Worm (Caenorhabditis elegans): ENCODE results near the gene mog-4.

Gene mog-4

DNA sequence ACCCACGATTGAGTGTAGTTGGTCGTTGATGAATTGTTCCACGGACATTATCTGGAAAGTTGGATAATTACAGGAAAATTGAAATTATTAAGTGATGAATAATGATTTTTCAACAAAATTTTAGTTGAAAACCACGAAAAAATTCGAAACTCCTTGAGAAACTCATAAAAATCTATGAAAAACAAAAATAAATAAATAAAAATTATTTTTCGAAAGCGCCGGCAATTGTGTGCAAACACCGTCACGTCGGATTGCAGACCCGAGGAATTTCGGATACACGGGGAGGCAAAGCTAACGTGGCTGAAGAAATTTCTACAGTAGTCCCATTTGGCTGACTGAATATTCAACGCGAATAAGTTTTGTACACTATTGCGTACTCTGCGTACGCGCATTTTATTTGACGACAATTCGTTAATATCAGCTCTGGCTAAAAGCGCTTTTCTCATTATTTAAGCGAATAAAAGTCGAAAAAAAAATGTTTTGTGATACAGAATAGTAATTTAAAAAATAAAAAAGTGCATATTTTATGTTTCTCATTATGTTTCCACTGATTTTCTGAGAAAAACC is at the start of gene mog-4:
Gene mog-4 (minus strand): TSS at position 51 of the 567 bp plus-strand sequence.
- TF ChIP-seq mls-2 (tag; optimal IDR thresholded peaks at IDR 0.05) (peak; percentile 20), sptf-1 (tag; optimal IDR thresholded peaks at IDR 0.05) (peak; percentile 7), ceh-43 (GFP tag; optimal IDR thresholded peaks at IDR 0.05) (peak; percentile 8), drap-1 (GFP tag; optimal IDR thresholded peaks at IDR 0.05) (peak; percentile 21), ces-1 (GFP tag; optimal IDR thresholded peaks at IDR 0.05) (peak; percentile 71), mep-1 (tag; optimal IDR thresholded peaks at IDR 0.05) (peak; percentile 37), cnd-1 (tag; optimal IDR thresholded peaks at IDR 0.05) (peak; percentile 20), lin-13 (tag; optimal IDR thresholded peaks at IDR 0.05) (peak; percentile 46), bed-3 (GFP tag; optimal IDR thresholded peaks at IDR 0.05) (peak; percentile 1), ham-2 (GFP tag; optimal IDR thresholded peaks at IDR 0.05) (peak; percentile 76), lsy-2 (tag; optimal IDR thresholded peaks at IDR 0.05) (peak; percentile 95), nhr-237 (tag; optimal IDR thresholded peaks at IDR 0.05) (peak; percentile 81), unc-120 (tag; optimal IDR thresholded peaks at IDR 0.05; ENCODE audit: poor library complexity, severe bottlenecking) (peak; percentile 25)

DNA sequence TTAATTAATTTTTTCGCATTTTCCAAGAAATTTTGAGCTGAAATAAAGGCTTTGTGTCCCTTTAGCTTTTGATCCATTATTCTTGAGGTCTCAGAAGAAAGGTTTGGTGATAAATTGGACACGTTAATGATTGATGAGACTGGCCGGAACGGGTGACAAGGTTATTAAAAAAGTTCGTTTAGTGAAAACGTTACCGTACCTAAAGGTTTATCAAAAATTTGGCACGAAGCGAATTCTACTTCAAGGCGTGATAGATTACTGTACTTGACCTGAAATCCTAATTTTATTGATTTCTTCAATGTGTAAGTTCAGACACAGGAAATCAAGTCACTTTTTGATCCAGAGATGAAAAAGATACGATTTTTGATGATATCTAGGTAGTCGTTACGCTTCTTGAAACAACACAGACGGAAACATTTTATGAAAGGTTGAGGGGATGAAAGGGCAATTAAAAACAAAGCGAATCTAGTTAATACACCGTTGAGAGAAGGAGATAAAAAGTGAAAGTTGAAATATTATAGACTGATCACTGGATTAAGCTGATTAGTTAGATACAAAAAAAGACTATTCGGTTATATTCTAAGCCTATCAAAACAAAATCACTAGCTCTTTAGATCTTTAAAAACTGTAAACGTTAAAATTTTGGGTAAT is 49.2 kb upstream of the mog-4 start:
- TF ChIP-seq flh-1 (GFP tag; optimal IDR thresholded peaks at IDR 0.05) (no peak), hlh-1 (tag; optimal IDR thresholded peaks at IDR 0.05) (no peak), nhr-12 (tag; optimal IDR thresholded peaks at IDR 0.05) (no peak), ceh-83 (GFP tag; optimal IDR thresholded peaks at IDR 0.05) (no peak), nhr-28 (tag; optimal IDR thresholded peaks at IDR 0.05) (no peak), zip-8 (tag; optimal IDR thresholded peaks at IDR 0.05) (no peak), M03D4.4 (tag; optimal IDR thresholded peaks at IDR 0.05) (no peak), snpc-4 (tag; optimal IDR thresholded peaks at IDR 0.05) (no peak)

DNA sequence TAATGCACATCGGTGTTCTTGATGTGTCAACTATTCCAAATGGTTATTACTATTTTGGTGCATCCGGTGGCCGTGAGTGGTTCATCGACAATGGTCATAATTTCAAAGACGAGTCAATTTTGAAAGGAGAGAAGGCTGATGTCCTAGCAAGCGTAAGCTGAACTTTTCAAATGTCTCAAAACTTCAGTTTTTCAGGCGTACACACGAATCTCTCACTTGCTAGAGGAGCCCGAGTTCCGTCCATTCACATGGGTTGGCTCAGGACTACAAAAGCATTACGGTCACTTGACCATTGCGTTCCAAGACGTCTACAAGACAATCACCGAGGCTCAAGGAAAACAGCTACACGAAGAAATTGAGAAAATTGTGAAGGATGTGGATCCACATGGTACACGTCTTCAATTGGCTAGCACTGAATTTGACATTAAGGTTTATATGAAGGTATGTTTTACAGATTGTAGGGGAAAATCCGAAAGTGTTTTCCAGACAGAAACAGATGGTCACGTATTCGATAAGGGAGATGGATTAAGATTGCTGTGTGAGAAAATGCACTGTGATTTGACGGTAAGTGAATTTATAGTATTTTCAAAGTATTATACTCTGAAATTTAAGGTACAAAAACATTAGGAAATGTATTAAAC is 48.0 kb upstream of the mog-4 start:
- no peak for TF ChIP-seq nhr-28 (tag; optimal IDR thresholded peaks at IDR 0.05)
- no peak for TF ChIP-seq ceh-43 (GFP tag; optimal IDR thresholded peaks at IDR 0.05)
- no peak for TF ChIP-seq M03D4.4 (tag; optimal IDR thresholded peaks at IDR 0.05)
- TF ChIP-seq ham-2 (GFP tag; optimal IDR thresholded peaks at IDR 0.05) = no peak
- no peak for TF ChIP-seq bed-3 (GFP tag; optimal IDR thresholded peaks at IDR 0.05)
- no peak for TF ChIP-seq nhr-12 (tag; optimal IDR thresholded peaks at IDR 0.05)
- TF ChIP-seq ceh-39 (tag; optimal IDR thresholded peaks at IDR 0.05) = no peak
- no peak for TF ChIP-seq mls-2 (tag; optimal IDR thresholded peaks at IDR 0.05)
- no peak for TF ChIP-seq nhr-237 (tag; optimal IDR thresholded peaks at IDR 0.05)
- no peak for TF ChIP-seq lsy-2 (tag; optimal IDR thresholded peaks at IDR 0.05)
- TF ChIP-seq tbx-8 (GFP tag; optimal IDR thresholded peaks at IDR 0.05) = no peak
- TF ChIP-seq pha-4 (tag; optimal IDR thresholded peaks at IDR 0.05) = no peak
- TF ChIP-seq sptf-1 (tag; optimal IDR thresholded peaks at IDR 0.05) = no peak
- no peak for TF ChIP-seq cnd-1 (tag; optimal IDR thresholded peaks at IDR 0.05)
- no peak for TF ChIP-seq unc-62 (GFP tag; optimal IDR thresholded peaks at IDR 0.05)
- TF ChIP-seq ces-1 (GFP tag; optimal IDR thresholded peaks at IDR 0.05) = no peak
- no peak for TF ChIP-seq sem-2 (GFP tag; optimal IDR thresholded peaks at IDR 0.05)
- TF ChIP-seq snpc-4 (tag; optimal IDR thresholded peaks at IDR 0.05) = no peak
- no peak for TF ChIP-seq nhr-76 (tag; optimal IDR thresholded peaks at IDR 0.05)

DNA sequence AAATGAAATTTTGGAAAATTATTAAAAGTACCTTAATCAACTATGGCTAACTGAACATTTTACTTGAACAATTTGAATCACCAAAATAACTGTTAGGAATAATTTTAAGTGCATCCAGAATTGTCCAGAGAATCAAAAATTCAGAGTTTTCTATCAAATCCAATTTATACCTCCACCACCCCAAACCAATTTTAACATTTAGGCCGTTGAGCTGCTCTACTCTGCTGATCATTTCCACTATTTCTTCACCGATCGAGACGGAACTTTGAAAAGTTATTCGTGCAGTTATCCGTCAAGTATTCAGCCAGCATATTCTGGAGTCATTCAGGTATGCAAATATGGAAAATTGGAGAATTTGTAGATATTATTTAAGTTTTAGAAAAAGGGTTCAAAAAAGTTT is 47.1 kb upstream of the mog-4 start:
- TF ChIP-seq nhr-12 (tag; optimal IDR thresholded peaks at IDR 0.05) = no peak
- no peak for TF ChIP-seq flh-1 (GFP tag; optimal IDR thresholded peaks at IDR 0.05)
- TF ChIP-seq tbx-8 (GFP tag; optimal IDR thresholded peaks at IDR 0.05) = no peak
- no peak for TF ChIP-seq sptf-1 (tag; optimal IDR thresholded peaks at IDR 0.05)
- no peak for TF ChIP-seq ceh-83 (GFP tag; optimal IDR thresholded peaks at IDR 0.05)
- TF ChIP-seq drap-1 (GFP tag; optimal IDR thresholded peaks at IDR 0.05) = no peak
- TF ChIP-seq hlh-1 (tag; optimal IDR thresholded peaks at IDR 0.05) = no peak
- no peak for TF ChIP-seq unc-62 (GFP tag; optimal IDR thresholded peaks at IDR 0.05)
- TF ChIP-seq lin-32 (GFP tag; optimal IDR thresholded peaks at IDR 0.05) = no peak
- TF ChIP-seq ceh-39 (tag; optimal IDR thresholded peaks at IDR 0.05) = no peak
- no peak for TF ChIP-seq nhr-76 (tag; optimal IDR thresholded peaks at IDR 0.05)
- TF ChIP-seq mep-1 (tag; optimal IDR thresholded peaks at IDR 0.05) = no peak
- TF ChIP-seq nhr-2 (tag; optimal IDR thresholded peaks at IDR 0.05) = no peak

DNA sequence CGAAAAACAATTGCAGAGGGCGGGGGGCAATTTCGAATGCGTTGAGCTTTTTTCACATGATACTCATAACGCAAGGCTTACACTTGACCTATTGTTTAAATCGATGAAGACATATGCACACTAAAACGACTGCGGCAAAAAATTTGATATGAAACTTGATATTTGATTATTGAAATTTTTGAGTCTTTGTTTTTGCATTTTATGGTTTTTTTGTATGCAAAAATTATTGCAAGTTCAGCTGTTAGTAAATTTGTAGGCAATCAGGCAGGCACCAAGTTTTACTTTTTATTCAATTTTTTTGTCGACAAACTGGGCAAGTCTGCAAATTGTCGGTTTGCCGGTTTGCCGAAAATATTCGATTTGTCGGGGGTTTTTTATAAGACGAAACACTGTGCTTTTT is 44.8 kb upstream of the mog-4 start, which contains the start of gene arl-3:
Gene arl-3 (plus strand): TSS at position 301 of the 400 bp plus-strand sequence.
- TF ChIP-seq zip-8 (tag; optimal IDR thresholded peaks at IDR 0.05) (no peak), mep-1 (tag; optimal IDR thresholded peaks at IDR 0.05) (no peak), nhr-76 (tag; optimal IDR thresholded peaks at IDR 0.05) (no peak), blmp-1 (tag; optimal IDR thresholded peaks at IDR 0.05) (no peak)
